Fruit fly (Drosophila melanogaster) whole organism, prepupa: ENCODE data around the gene lush.

Experiments used
- Blimp-1 ChIP-seq: fragments of 200-800 bp; sonication (Bioruptor generic); optimal IDR thresholded peaks from 3 replicates; lab custom pipeline; 2017; ENCODE audit warnings: missing biosample characterization, missing genetic modification characterization, mild to moderate bottlenecking, moderate library complexity, missing genetic modification reagents
- CG11294 ChIP-seq: fragments of 200-800 bp; sonication (Bioruptor generic); IDR thresholded peaks from 2 replicates; pipeline ENCODE4 v1.3.6; 2022; ENCODE audit warnings: missing biosample characterization, missing genetic modification characterization
- CG11762 ChIP-seq: fragments of 200-800 bp; sonication (Bioruptor generic); optimal IDR thresholded peaks from 3 replicates; lab custom pipeline; 2016; ENCODE audit warnings: missing biosample characterization, missing genetic modification characterization; ENCODE audit not compliant: insufficient read depth
- CG11902 ChIP-seq: fragments of 200-800 bp; sonication (Bioruptor generic); optimal IDR thresholded peaks from 3 replicates; lab custom pipeline; 2016; ENCODE audit warnings: missing biosample characterization, missing genetic modification characterization
- CG15336 ChIP-seq: fragments of 200-800 bp; sonication (Bioruptor generic); IDR thresholded peaks from 2 replicates; pipeline ENCODE4 v1.3.6; 2022; ENCODE audit warnings: missing biosample characterization, missing genetic modification characterization
- CG1621 ChIP-seq: fragments of 200-800 bp; sonication (Bioruptor generic); optimal IDR thresholded peaks from 3 replicates; lab custom pipeline; 2018; ENCODE audit warnings: missing biosample characterization, mild to moderate bottlenecking, missing genetic modification characterization
- CG16779 ChIP-seq: fragments of 200-800 bp; sonication (Bioruptor generic); optimal IDR thresholded peaks from 3 replicates; lab custom pipeline; 2017; ENCODE audit warnings: missing biosample characterization, mild to moderate bottlenecking, missing genetic modification characterization
- CG31627 ChIP-seq: fragments of 200-800 bp; sonication (Bioruptor generic); optimal IDR thresholded peaks from 3 replicates; lab custom pipeline; 2016; ENCODE audit warnings: missing biosample characterization, missing genetic modification characterization
- CG32006 ChIP-seq: fragments of 200-800 bp; sonication (Bioruptor generic); optimal IDR thresholded peaks from 3 replicates; lab custom pipeline; 2017; ENCODE audit warnings: missing biosample characterization, mild to moderate bottlenecking, missing genetic modification characterization
- CG3919 ChIP-seq: fragments of 200-800 bp; sonication (Bioruptor generic); optimal IDR thresholded peaks from 3 replicates; lab custom pipeline; 2016; ENCODE audit warnings: missing biosample characterization, missing genetic modification characterization
- CG4318 ChIP-seq: fragments of 200-800 bp; sonication (Bioruptor generic); optimal IDR thresholded peaks from 3 replicates; lab custom pipeline; 2017; ENCODE audit warnings: missing biosample characterization, mild to moderate bottlenecking, missing genetic modification characterization
- CG6163 ChIP-seq: fragments of 200-800 bp; sonication (Bioruptor generic); IDR thresholded peaks from 3 replicates; pipeline ENCODE4 v1.3.6; 2022; ENCODE audit warnings: missing biosample characterization, missing genetic modification characterization
- CG6276 ChIP-seq: fragments of 200-800 bp; sonication (Bioruptor generic); optimal IDR thresholded peaks from 2 replicates; lab custom pipeline; 2017; ENCODE audit warnings: missing biosample characterization, mild to moderate bottlenecking, missing genetic modification characterization
- CG6792 ChIP-seq: fragments of 200-800 bp; sonication (Bioruptor generic); optimal IDR thresholded peaks from 3 replicates; lab custom pipeline; 2016; ENCODE audit warnings: missing biosample characterization, missing genetic modification characterization
- CG6808 ChIP-seq: fragments of 200-800 bp; sonication (Bioruptor generic); optimal IDR thresholded peaks from 3 replicates; lab custom pipeline; 2017; ENCODE audit warnings: missing biosample characterization, missing genetic modification characterization, mild to moderate bottlenecking, moderate library complexity, missing genetic modification reagents
- CG7368 ChIP-seq: fragments of 200-800 bp; sonication (Bioruptor generic); optimal IDR thresholded peaks from 3 replicates; lab custom pipeline; 2016; ENCODE audit warnings: missing biosample characterization, missing genetic modification characterization
- CG8119 ChIP-seq: fragments of 200-800 bp; sonication (Bioruptor generic); IDR thresholded peaks from 3 replicates; pipeline ENCODE4 v1.3.6; 2022; ENCODE audit warnings: missing biosample characterization, missing genetic modification characterization
- CG8319 ChIP-seq: fragments of 200-800 bp; sonication (Bioruptor generic); optimal IDR thresholded peaks from 3 replicates; lab custom pipeline; 2016; ENCODE audit warnings: missing biosample characterization, missing genetic modification characterization
- CG9139 ChIP-seq: fragments of 200-800 bp; sonication (Bioruptor generic); optimal IDR thresholded peaks from 3 replicates; lab custom pipeline; 2017; ENCODE audit warnings: missing biosample characterization, mild to moderate bottlenecking, missing genetic modification characterization
- Eip78C ChIP-seq: fragments of 200-800 bp; sonication (Bioruptor generic); peaks from one replicate; lab custom pipeline; 2016; ENCODE audit warnings: missing biosample characterization, missing genetic modification characterization
- Ets96B ChIP-seq: fragments of 200-800 bp; optimal IDR thresholded peaks from 2 replicates; lab custom pipeline; 2019; ENCODE audit warnings: missing biosample characterization, mild to moderate bottlenecking, missing genetic modification characterization, moderate library complexity
- Gug ChIP-seq: fragments of 200-800 bp; sonication (Bioruptor generic); IDR thresholded peaks from 2 replicates; pipeline ENCODE4 v1.3.6; 2022; ENCODE audit warnings: missing biosample characterization, missing genetic modification characterization
- Hr39 ChIP-seq: fragments of 200-800 bp; sonication (Bioruptor generic); optimal IDR thresholded peaks from 2 replicates; lab custom pipeline; 2016; ENCODE audit warnings: missing biosample characterization, missing genetic modification characterization
- Hr4 ChIP-seq: fragments of 200-800 bp; sonication (Bioruptor generic); optimal IDR thresholded peaks from 3 replicates; lab custom pipeline; 2016; ENCODE audit warnings: missing biosample characterization, missing genetic modification characterization
- Lpt ChIP-seq: fragments of 200-800 bp; sonication (Bioruptor generic); optimal IDR thresholded peaks from 3 replicates; lab custom pipeline; 2016; ENCODE audit warnings: missing biosample characterization, missing genetic modification characterization
- Smox ChIP-seq: fragments of 200-800 bp; sonication (Bioruptor generic); optimal IDR thresholded peaks from 3 replicates; lab custom pipeline; 2016; ENCODE audit warnings: missing biosample characterization, missing genetic modification characterization
- Sox102F ChIP-seq: fragments of 200-800 bp; sonication (Bioruptor generic); optimal IDR thresholded peaks from 2 replicates; lab custom pipeline; 2016; ENCODE audit warnings: missing biosample characterization, mild to moderate bottlenecking, missing genetic modification characterization
- Sox14 ChIP-seq: fragments of 200-800 bp; sonication (Bioruptor generic); optimal IDR thresholded peaks from 3 replicates; lab custom pipeline; 2016; ENCODE audit warnings: missing biosample characterization, missing genetic modification characterization
- Sox15 ChIP-seq: fragments of 200-800 bp; sonication (Bioruptor generic); optimal IDR thresholded peaks from 3 replicates; lab custom pipeline; 2016; ENCODE audit warnings: missing biosample characterization, missing genetic modification characterization
- achi ChIP-seq: fragments of 200-800 bp; sonication (Bioruptor generic); optimal IDR thresholded peaks from 3 replicates; lab custom pipeline; 2016; ENCODE audit warnings: missing biosample characterization, missing genetic modification characterization
- acj6 ChIP-seq: fragments of 200-800 bp; sonication (Bioruptor generic); optimal IDR thresholded peaks from 3 replicates; lab custom pipeline; 2016; ENCODE audit warnings: missing biosample characterization, missing genetic modification characterization
- cyc ChIP-seq: fragments of 200-800 bp; sonication (Bioruptor generic); optimal IDR thresholded peaks from 3 replicates; lab custom pipeline; 2016; ENCODE audit warnings: missing biosample characterization, missing genetic modification characterization
- dsx ChIP-seq: fragments of 200-800 bp; optimal IDR thresholded peaks from 3 replicates; lab custom pipeline; 2019; ENCODE audit warnings: missing biosample characterization, mild to moderate bottlenecking, missing genetic modification characterization, moderate library complexity; ENCODE audit not compliant: poor library complexity, severe bottlenecking
- esn ChIP-seq: fragments of 200-800 bp; sonication (Bioruptor generic); optimal IDR thresholded peaks from 2 replicates; lab custom pipeline; 2016; ENCODE audit warnings: missing biosample characterization, mild to moderate bottlenecking, missing genetic modification characterization, moderate library complexity
- fd59A ChIP-seq: fragments of 200-800 bp; sonication (Bioruptor generic); optimal IDR thresholded peaks from 2 replicates; lab custom pipeline; 2017; ENCODE audit warnings: missing biosample characterization, mild to moderate bottlenecking, missing genetic modification characterization, missing genetic modification reagents
- lz ChIP-seq: fragments of 200-800 bp; sonication (Bioruptor generic); optimal IDR thresholded peaks from 3 replicates; lab custom pipeline; 2016; ENCODE audit warnings: missing biosample characterization, missing genetic modification characterization
- salr ChIP-seq, 2 experiments: fragments of 200-800 bp; sonication (Bioruptor generic); optimal IDR thresholded peaks; 3 replicates each; lab custom pipeline; 2016 to 2018; ENCODE audit warnings: missing biosample characterization in 2 of 2, missing genetic modification characterization in 2 of 2, mild to moderate bottlenecking in 1 of 2
- spab ChIP-seq: fragments of 200-800 bp; sonication (Bioruptor generic); optimal IDR thresholded peaks from 2 replicates; lab custom pipeline; 2017; ENCODE audit warnings: missing biosample characterization, mild to moderate bottlenecking, missing genetic modification characterization, missing genetic modification reagents
- ss ChIP-seq, 2 experiments: fragments of 200-800 bp; sonication (Bioruptor generic); optimal IDR thresholded peaks; 2 replicates in 1 of 2; 3 replicates in 1 of 2; lab custom pipeline; 2017 to 2018; ENCODE audit warnings: mild to moderate bottlenecking in 2 of 2, missing biosample characterization in 2 of 2, missing genetic modification characterization in 2 of 2, moderate library complexity in 1 of 2
- svp ChIP-seq: fragments of 200-800 bp; sonication (Bioruptor generic); peaks from one replicate; lab custom pipeline; 2016; ENCODE audit warnings: missing biosample characterization, missing genetic modification characterization
- topi ChIP-seq: fragments of 200-800 bp; sonication (Bioruptor generic); optimal IDR thresholded peaks from 3 replicates; lab custom pipeline; 2016; ENCODE audit warnings: missing biosample characterization, missing genetic modification characterization
- vri ChIP-seq: fragments of 200-800 bp; sonication (Bioruptor generic); optimal IDR thresholded peaks from 3 replicates; lab custom pipeline; 2016; ENCODE audit warnings: missing biosample characterization, mild to moderate bottlenecking, missing genetic modification characterization

lush gene

dm6 chr3L:19612172-19612571, 6.3 kb upstream of the lush start, which contains the start of the genes Lon and PIG-F (continued):
- peak; percentile 99 for TF ChIP-seq CG11762
- TF ChIP-seq CG11902 (GFP tag; lab: Kevin White, UChicago), result peak; percentile 98
- TF ChIP-seq CG6792 (GFP tag; lab: Kevin White, UChicago), result peak; percentile 99
- peak; percentile 99 for TF ChIP-seq Sox102F (GFP tag; lab: Kevin White, UChicago)
- TF ChIP-seq cyc (GFP tag; lab: Kevin White, UChicago), result peak; percentile 99
- TF ChIP-seq ss (GFP tag; optimal IDR thresholded peaks at IDR 0.05; lab: Kevin White, UChicago), result peak; percentile 98 to 99
- peak; percentile 98 for TF ChIP-seq Lpt (GFP tag; lab: Kevin White, UChicago)
- TF ChIP-seq esn (GFP tag; lab: Kevin White, UChicago), result peak; percentile 99
- TF ChIP-seq achi (GFP tag; lab: Kevin White, UChicago), result peak; percentile 99
- TF ChIP-seq CG7368 (GFP tag; lab: Kevin White, UChicago), result peak; percentile 98
- peak; percentile 98 for TF ChIP-seq CG15336 (GFP tag; lab: Robert Waterston, UW)
- TF ChIP-seq CG4318 (GFP tag; lab: Kevin White, UChicago), result peak; percentile 99
- TF ChIP-seq salr (GFP tag; optimal IDR thresholded peaks at IDR 0.05; lab: Kevin White, UChicago), result peak; percentile 96 to 99
- TF ChIP-seq CG9139 (GFP tag; lab: Kevin White, UChicago), result peak; percentile 97
- TF ChIP-seq Sox14, result peak; percentile 99
- peak; percentile 99 for TF ChIP-seq Hr39 (GFP tag; lab: Kevin White, UChicago)
- peak; percentile 97 for TF ChIP-seq CG6276
- TF ChIP-seq fd59A (GFP tag; lab: Kevin White, UChicago), result peak; percentile 99
- peak; percentile 98 for TF ChIP-seq spab (GFP tag; lab: Kevin White, UChicago)
- TF ChIP-seq CG11294 (GFP tag; lab: Robert Waterston, UW), result peak; percentile 97
- TF ChIP-seq Eip78C (GFP tag; lab: Kevin White, UChicago), result peak; percentile 100
- peak; percentile 99 for TF ChIP-seq acj6 (GFP tag; lab: Kevin White, UChicago)
- TF ChIP-seq CG3919 (GFP tag; lab: Kevin White, UChicago), result peak; percentile 99
- peak; percentile 97 for TF ChIP-seq Gug
- peak; percentile 98 for TF ChIP-seq CG8119 (GFP tag; lab: Robert Waterston, UW)
- peak; percentile 100 for TF ChIP-seq svp (GFP tag; lab: Kevin White, UChicago)
- peak; percentile 98 for TF ChIP-seq vri (GFP tag; lab: Kevin White, UChicago)
- peak; percentile 97 for TF ChIP-seq CG16779 (tag; lab: Kevin White, UChicago)
- peak; percentile 99 for TF ChIP-seq lz (GFP tag; lab: Kevin White, UChicago)
- TF ChIP-seq Hr4 (GFP tag; lab: Kevin White, UChicago), result peak; percentile 99
- peak; percentile 95 for TF ChIP-seq CG1621 (tag; lab: Kevin White, UChicago)
- TF ChIP-seq CG31627 (GFP tag; lab: Kevin White, UChicago), result peak; percentile 99
- TF ChIP-seq topi (GFP tag; lab: Kevin White, UChicago), result peak; percentile 99
- TF ChIP-seq CG6163, result peak; percentile 98
- TF ChIP-seq Blimp-1 (GFP tag; lab: Kevin White, UChicago), result peak; percentile 95
- TF ChIP-seq dsx (GFP tag; lab: Kevin White, UChicago), result peak; percentile 96
- peak; percentile 98 for TF ChIP-seq CG6808 (GFP tag; lab: Kevin White, UChicago)
- TF ChIP-seq Smox (GFP tag; lab: Kevin White, UChicago), result peak; percentile 99
- peak; percentile 99 for TF ChIP-seq Ets96B (tag; lab: Kevin White, UChicago)
- TF ChIP-seq Sox15 (GFP tag; lab: Kevin White, UChicago), result peak; percentile 99
- peak; percentile 98 for TF ChIP-seq CG8319 (GFP tag; lab: Kevin White, UChicago)
- TF ChIP-seq, all 60 proteins: peak for 60

DNA sequence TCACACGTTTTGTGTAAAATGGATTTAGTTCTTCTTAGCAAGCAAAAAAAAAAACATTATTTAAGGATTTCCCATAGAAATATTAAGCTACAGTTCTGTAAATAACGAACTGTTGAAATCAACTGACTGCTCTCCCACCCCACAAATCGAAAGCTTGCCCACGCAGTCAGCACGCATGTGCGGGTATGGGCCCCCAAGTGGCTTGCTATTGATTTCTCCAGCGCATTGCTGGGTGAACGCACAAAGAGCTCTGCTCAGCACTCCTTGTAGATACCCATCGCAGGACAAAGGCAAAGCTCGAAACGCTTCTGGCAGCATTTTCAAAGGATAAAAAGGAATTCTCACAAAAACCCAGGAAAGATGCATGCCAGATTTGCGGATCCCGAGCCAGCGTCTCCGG, 4.5 kb downstream of the lush start, which contains the start of gene CG9368:
TSS of gene CG9368 (plus strand) at position 221 of the 400 bp plus-strand sequence.
- TF ChIP-seq Lpt (GFP tag; lab: Kevin White, UChicago) (no peak), achi (GFP tag; lab: Kevin White, UChicago) (no peak), CG32006 (GFP tag; lab: Kevin White, UChicago) (no peak), acj6 (GFP tag; lab: Kevin White, UChicago) (no peak), Smox (GFP tag; lab: Kevin White, UChicago) (no peak), vri (GFP tag; lab: Kevin White, UChicago) (no peak)
